Worm (Caenorhabditis elegans) whole organism, L3 larva: ENCODE results near the gene C48B4.3.

ENCODE experiments used
- ZK546.5 ChIP-seq: sonication (generic microtip); optimal IDR thresholded peaks from 2 replicates; lab custom pipeline; 2017; ENCODE audit warnings: missing biosample characterization, missing genetic modification characterization
- ama-1 ChIP-seq: fragments of 150-350 bp; optimal IDR thresholded peaks from 2 replicates; lab custom pipeline; 2018
- ceh-16 ChIP-seq: sonication (generic microtip); optimal IDR thresholded peaks from 2 replicates; lab custom pipeline; 2017; ENCODE audit warnings: missing biosample characterization, missing genetic modification characterization
- ceh-82 ChIP-seq: fragments of 150-350 bp; optimal IDR thresholded peaks from 2 replicates; lab custom pipeline; 2014; ENCODE audit warnings: missing biosample characterization, missing genetic modification characterization
- ceh-9 ChIP-seq: sonication (generic microtip); optimal IDR thresholded peaks from 2 replicates; lab custom pipeline; 2018; ENCODE audit warnings: missing biosample characterization, missing genetic modification characterization
- daf-12 ChIP-seq: fragments of 150-350 bp; optimal IDR thresholded peaks from 2 replicates; lab custom pipeline; 2014; ENCODE audit warnings: missing biosample characterization, missing genetic modification reagents, missing genetic modification characterization
- egl-27 ChIP-seq: sonication (generic microtip); optimal IDR thresholded peaks from 4 replicates; lab custom pipeline; 2017; ENCODE audit warnings: missing biosample characterization, missing genetic modification reagents, missing genetic modification characterization
- egl-5 ChIP-seq: fragments of 150-350 bp; optimal IDR thresholded peaks from 2 replicates; lab custom pipeline; 2017; ENCODE audit warnings: missing biosample characterization, missing genetic modification reagents, missing genetic modification characterization, inconsistent platforms
- elt-1 ChIP-seq: fragments of 150-350 bp; optimal IDR thresholded peaks from 2 replicates; lab custom pipeline; 2014; ENCODE audit warnings: missing biosample characterization, missing genetic modification characterization
- elt-2 ChIP-seq: sonication (generic microtip); optimal IDR thresholded peaks from 2 replicates; lab custom pipeline; 2016; ENCODE audit warnings: missing genetic modification reagents, mild to moderate bottlenecking, missing genetic modification characterization, missing compliant biosample characterization
- elt-3 ChIP-seq, 3 experiments: fragments of 150-350 bp in 1 of 3; sonication (generic microtip) in 2 of 3; optimal IDR thresholded peaks; 2 replicates in 2 of 3; 4 replicates in 1 of 3; lab custom pipeline; 2014 to 2017; ENCODE audit warnings: missing biosample characterization in 3 of 3, missing genetic modification characterization in 3 of 3
- fkh-10 ChIP-seq: sonication (generic microtip); optimal IDR thresholded peaks from 2 replicates; lab custom pipeline; 2017; ENCODE audit warnings: missing biosample characterization, missing genetic modification reagents, missing genetic modification characterization
- hmg-11 ChIP-seq: sonication (generic microtip); optimal IDR thresholded peaks from 2 replicates; lab custom pipeline; 2016; ENCODE audit warnings: missing genetic modification characterization, missing compliant biosample characterization
- jun-1 ChIP-seq: fragments of 150-350 bp; optimal IDR thresholded peaks from 2 replicates; lab custom pipeline; 2014; ENCODE audit warnings: missing biosample characterization, missing genetic modification reagents, missing genetic modification characterization
- lin-15B ChIP-seq: fragments of 150-350 bp; optimal IDR thresholded peaks from 2 replicates; lab custom pipeline; 2014; ENCODE audit warnings: missing biosample characterization, missing genetic modification characterization
- lsy-12 ChIP-seq: sonication (generic microtip); optimal IDR thresholded peaks from 2 replicates; lab custom pipeline; 2016; ENCODE audit warnings: mild to moderate bottlenecking, missing genetic modification characterization, missing compliant biosample characterization
- mdl-1 ChIP-seq: fragments of 150-350 bp; optimal IDR thresholded peaks from 2 replicates; lab custom pipeline; 2014; ENCODE audit warnings: missing biosample characterization, missing genetic modification characterization
- nfya-1 ChIP-seq: sonication (generic microtip); optimal IDR thresholded peaks from 2 replicates; lab custom pipeline; 2017; ENCODE audit warnings: missing genetic modification characterization, mild to moderate bottlenecking, missing compliant biosample characterization, antibody characterized with exemption, moderate library complexity; ENCODE audit not compliant: insufficient read depth
- nhr-11 ChIP-seq: fragments of 150-350 bp; optimal IDR thresholded peaks from 2 replicates; lab custom pipeline; 2014; ENCODE audit warnings: missing biosample characterization, missing genetic modification characterization
- nhr-12 ChIP-seq: fragments of 150-350 bp; optimal IDR thresholded peaks from 2 replicates; lab custom pipeline; 2014; ENCODE audit warnings: missing biosample characterization, missing genetic modification characterization
- nhr-23 ChIP-seq: fragments of 150-350 bp; optimal IDR thresholded peaks from 2 replicates; lab custom pipeline; 2014; ENCODE audit warnings: missing biosample characterization, missing genetic modification reagents, missing genetic modification characterization
- nhr-237 ChIP-seq: fragments of 150-350 bp; optimal IDR thresholded peaks from 2 replicates; lab custom pipeline; 2014; ENCODE audit warnings: missing biosample characterization, missing genetic modification characterization
- nhr-25 ChIP-seq: sonication (generic microtip); optimal IDR thresholded peaks from 2 replicates; lab custom pipeline; 2017; ENCODE audit warnings: missing biosample characterization, missing genetic modification characterization
- nhr-43 ChIP-seq: sonication (generic microtip); optimal IDR thresholded peaks from 2 replicates; lab custom pipeline; 2016; ENCODE audit warnings: mild to moderate bottlenecking, missing genetic modification characterization, missing compliant biosample characterization; ENCODE audit not compliant: poor library complexity, severe bottlenecking
- nhr-67 ChIP-seq: fragments of 150-350 bp; optimal IDR thresholded peaks from 2 replicates; lab custom pipeline; 2014; ENCODE audit warnings: missing biosample characterization, missing genetic modification characterization
- nhr-76 ChIP-seq: fragments of 150-350 bp; sonication (generic microtip); optimal IDR thresholded peaks from 5 replicates; lab custom pipeline; 2014; ENCODE audit warnings: missing biosample characterization, missing genetic modification characterization
- nhr-77 ChIP-seq: fragments of 150-350 bp; optimal IDR thresholded peaks from 2 replicates; lab custom pipeline; 2014; ENCODE audit warnings: missing biosample characterization, missing genetic modification characterization
- pha-4 ChIP-seq: fragments of 150-350 bp; optimal IDR thresholded peaks from 2 replicates; lab custom pipeline; 2014; ENCODE audit warnings: missing biosample characterization, missing genetic modification reagents, missing genetic modification characterization
- pqm-1 ChIP-seq: fragments of 150-350 bp; optimal IDR thresholded peaks from 2 replicates; lab custom pipeline; 2017; ENCODE audit warnings: missing biosample characterization, missing genetic modification characterization, inconsistent platforms
- skn-1 ChIP-seq: fragments of 150-350 bp; optimal IDR thresholded peaks from 2 replicates; lab custom pipeline; 2014; ENCODE audit warnings: missing biosample characterization, missing genetic modification characterization
- snpc-4 ChIP-seq: fragments of 150-350 bp; optimal IDR thresholded peaks from 2 replicates; lab custom pipeline; 2014; ENCODE audit warnings: missing biosample characterization, missing genetic modification characterization
- unc-39 ChIP-seq: sonication (generic microtip); optimal IDR thresholded peaks from 4 replicates; lab custom pipeline; 2017; ENCODE audit warnings: missing biosample characterization, missing genetic modification characterization
- zag-1 ChIP-seq: fragments of 150-350 bp; optimal IDR thresholded peaks from 2 replicates; lab custom pipeline; 2014; ENCODE audit warnings: missing biosample characterization, missing genetic modification characterization
- ztf-11 ChIP-seq: fragments of 150-350 bp; optimal IDR thresholded peaks from 2 replicates; lab custom pipeline; 2014; ENCODE audit warnings: missing biosample characterization, missing genetic modification characterization
- ztf-4 ChIP-seq: fragments of 150-350 bp; optimal IDR thresholded peaks from 2 replicates; lab custom pipeline; 2014; ENCODE audit warnings: missing biosample characterization, missing genetic modification characterization

C48B4.3 gene

ce11 chrIII:9592118-9592517 is 9.9 kb upstream of the C48B4.3 start, which contains the start of gene acox-1.5:
Gene acox-1.5, minus strand, starts transcription at chrIII:9592192.
- TF ChIP-seq ztf-4 (tag; lab: Kevin White, UChicago) (no peak), ceh-82 (tag; lab: Kevin White, UChicago) (no peak), pqm-1 (peak; percentile 84), jun-1 (tag; lab: Kevin White, UChicago) (peak; percentile 36), elt-2 (tag; lab: Kevin White, UChicago) (peak; percentile 80)

- TF ChIP-seq ZK546.5 (tag; lab: Kevin White, UChicago) (no peak), nhr-11 (tag; lab: Kevin White, UChicago) (no peak), zag-1 (tag; lab: Kevin White, UChicago) (no peak), skn-1 (tag; lab: Kevin White, UChicago) (no peak), unc-39 (tag; lab: Kevin White, UChicago) (no peak), nhr-67 (tag; lab: Kevin White, UChicago) (no peak), pqm-1 (peak; percentile 87), ztf-11 (tag; lab: Kevin White, UChicago) (no peak), ceh-16 (tag; lab: Kevin White, UChicago) (no peak), egl-5 (tag; lab: Kevin White, UChicago) (no peak), elt-3 (tag; optimal IDR thresholded peaks at IDR 0.05; lab: Kevin White, UChicago) (no peak), fkh-10 (GFP tag; lab: Kevin White, UChicago) (no peak), ceh-82 (tag; lab: Kevin White, UChicago) (no peak), mdl-1 (tag; lab: Kevin White, UChicago) (no peak), pha-4 (tag; lab: Kevin White, UChicago) (peak; percentile 22), hmg-11 (tag; lab: Kevin White, UChicago) (no peak), lin-15B (tag; lab: Kevin White, UChicago) (no peak), nhr-12 (tag; lab: Kevin White, UChicago) (no peak), lsy-12 (no peak), nhr-25 (no peak), nhr-76 (no peak), elt-1 (tag; lab: Kevin White, UChicago) (no peak), nhr-77 (tag; lab: Kevin White, UChicago) (no peak), nhr-43 (tag; lab: Kevin White, UChicago) (no peak), elt-2 (tag; lab: Kevin White, UChicago) (peak; percentile 93), egl-27 (tag; lab: Kevin White, UChicago) (no peak), daf-12 (no peak), jun-1 (tag; lab: Kevin White, UChicago) (peak; percentile 34), nfya-1 (tag; lab: Kevin White, UChicago) (no peak)
Measured at ce11 chrIII:9590212-9590611, 8.0 kb upstream of the C48B4.3 start.

ce11 chrIII:9585314-9585713 is 3.1 kb upstream of the C48B4.3 start:
- TF ChIP-seq fkh-10 (GFP tag; lab: Kevin White, UChicago) (peak; percentile 67), nhr-237 (tag; lab: Kevin White, UChicago) (no peak)
- TF ChIP-seq, all 47 proteins: peak for 1

ce11 chrIII:9583224-9583623 is 1.0 kb upstream of the C48B4.3 start:
- TF ChIP-seq skn-1 (tag; lab: Kevin White, UChicago) (no peak), hmg-11 (tag; lab: Kevin White, UChicago) (no peak), egl-5 (tag; lab: Kevin White, UChicago) (no peak), ama-1 (lab: Kevin White, UChicago) (no peak), snpc-4 (tag; lab: Kevin White, UChicago) (no peak), nfya-1 (tag; lab: Kevin White, UChicago) (no peak), nhr-23 (tag; lab: Kevin White, UChicago) (no peak), nhr-67 (tag; lab: Kevin White, UChicago) (no peak), ceh-9 (no peak)
- TF ChIP-seq, all 47 proteins: peak for 0
